Fruit fly (Drosophila melanogaster): ENCODE measurements around the gene Cdk12.

Cdk12 gene

dm6 chr3L:21496865-21497634, 19.1 kb upstream of the Cdk12 start, which contains the start of gene Hr78 (continued):
- TF ChIP-seq Hr78 (GFP tag; optimal IDR thresholded peaks at IDR 0.05) (peak in 1 of 2 experiments; percentile 95), GATAe (GFP tag; conservative IDR thresholded peaks at IDR 0.05) (no peak), sim (GFP tag; IDR thresholded peaks at IDR 0.05) (no peak), CG8478 (optimal IDR thresholded peaks at IDR 0.05) (no peak), pzg (GFP tag; optimal IDR thresholded peaks at IDR 0.05) (peak; percentile 63), Sox100B (GFP tag; optimal IDR thresholded peaks at IDR 0.05) (peak; percentile 90), BtbVII (GFP tag; optimal IDR thresholded peaks at IDR 0.05) (peak; percentile 90), CG3995 (GFP tag; optimal IDR thresholded peaks at IDR 0.05) (peak; percentile 70), CoRest (tag; optimal IDR thresholded peaks at IDR 0.05) (peak; percentile 89), lilli (GFP tag; optimal IDR thresholded peaks at IDR 0.05) (peak; percentile 3), HLHmδ (GFP tag; optimal IDR thresholded peaks at IDR 0.05) (no peak), E2f1 (GFP tag; IDR thresholded peaks at IDR 0.05) (no peak; the same call in none of the 2 replicates), kah (GFP tag; optimal IDR thresholded peaks at IDR 0.05) (peak; percentile 97), Nf-YB (GFP tag; optimal IDR thresholded peaks at IDR 0.05) (peak; percentile 69), D19B (GFP tag; optimal IDR thresholded peaks at IDR 0.05) (peak; percentile 69), h (optimal IDR thresholded peaks at IDR 0.05) (no peak), Oli (tag; optimal IDR thresholded peaks at IDR 0.05) (peak; percentile 87), slou (GFP tag; optimal IDR thresholded peaks at IDR 0.05) (no peak), fd3F (GFP tag; optimal IDR thresholded peaks at IDR 0.05) (peak; percentile 70), Lhr (GFP tag; optimal IDR thresholded peaks at IDR 0.05) (peak; percentile 51), seq (GFP tag; IDR thresholded peaks at IDR 0.05) (no peak; the same call in 1 of the 2 replicates), ftz-f1 (GFP tag; optimal IDR thresholded peaks at IDR 0.05) (peak; percentile 50), CG10209 (GFP tag; optimal IDR thresholded peaks at IDR 0.05) (peak; percentile 88), CG8765 (GFP tag; IDR thresholded peaks at IDR 0.05) (no peak; the same call in 1 of the 2 replicates), Abd-B (GFP tag; optimal IDR thresholded peaks at IDR 0.05) (peak; percentile 69), Dek (tag; optimal IDR thresholded peaks at IDR 0.05) (peak; percentile 73), crc (GFP tag; optimal IDR thresholded peaks at IDR 0.05) (no peak), Rfx (GFP tag; IDR thresholded peaks at IDR 0.05) (peak; percentile 72), CG34422 (GFP tag; IDR thresholded peaks at IDR 0.05) (peak; percentile 51; the same call in 2 of the 3 replicates), Nf-YA (GFP tag; IDR thresholded peaks at IDR 0.05) (no peak), amos (GFP tag; IDR thresholded peaks at IDR 0.05; ENCODE audit: partially characterized antibody) (peak; percentile 18; the same call in 1 of the 2 replicates), CG15269 (tag; optimal IDR thresholded peaks at IDR 0.05) (peak; percentile 90), Dref (GFP tag; IDR thresholded peaks at IDR 0.05) (no peak), salm (tag; optimal IDR thresholded peaks at IDR 0.05) (peak; percentile 84), CG2712 (tag; optimal IDR thresholded peaks at IDR 0.05) (peak; percentile 87), pan (optimal IDR thresholded peaks at IDR 0.05) (no peak), pan (GFP tag; optimal IDR thresholded peaks at IDR 0.05 in 1 of 2, IDR thresholded peaks at IDR 0.05 in 1 of 2) (peak in 1 of 2 experiments; percentile 62), CG12744 (GFP tag; optimal IDR thresholded peaks at IDR 0.05) (no peak), CG7745 (tag; optimal IDR thresholded peaks at IDR 0.05) (no peak), Meics (GFP tag; optimal IDR thresholded peaks at IDR 0.05) (peak; percentile 90), sr (GFP tag; IDR thresholded peaks at IDR 0.05) (no peak), Gug (GFP tag; IDR thresholded peaks at IDR 0.05) (peak; percentile 49; the same call in 2 of the 4 replicates), CG10274 (GFP tag; optimal IDR thresholded peaks at IDR 0.05) (peak; percentile 22), gro (GFP tag; optimal IDR thresholded peaks at IDR 0.05) (no peak), CG17186 (GFP tag; optimal IDR thresholded peaks at IDR 0.05) (no peak), Hmr (GFP tag; optimal IDR thresholded peaks at IDR 0.05) (peak; percentile 90), ranshi (GFP tag; IDR thresholded peaks at IDR 0.05) (peak; percentile 50), hbn (GFP tag; IDR thresholded peaks at IDR 0.05; ENCODE audit: partially characterized antibody) (no peak), CG1647 (GFP tag; optimal IDR thresholded peaks at IDR 0.05) (no peak)

All from whole organism, embryonic.